Worm (Caenorhabditis elegans): ENCODE measurements around the gene zfp-2.

ce11 chrII:9523539-9524224, 33.8 kb upstream of the zfp-2 start, which contains the start of gene mex-6:
- TF ChIP-seq nfya-1 (tag; optimal IDR thresholded peaks at IDR 0.05) = no peak
- no peak for TF ChIP-seq Y22D7AL.16 (tag; optimal IDR thresholded peaks at IDR 0.05)
- no peak for TF ChIP-seq fkh-6 (tag; optimal IDR thresholded peaks at IDR 0.05)
